Fruit fly (Drosophila melanogaster) whole organism, embryonic: ENCODE measurements around the gene Rcd5.

Source experiments
- Atf-2 ChIP-seq: fragments of 200-800 bp; sonication (Bioruptor generic); optimal IDR thresholded peaks from 2 replicates; lab custom pipeline; 2016; ENCODE audit warnings: missing biosample characterization, missing genetic modification characterization
- Atf6 ChIP-seq: fragments of 200-800 bp; sonication (Bioruptor generic); IDR thresholded peaks from 2 replicates; pipeline ENCODE4 v1.3.6; 2022; ENCODE audit warnings: missing biosample characterization, missing genetic modification characterization
- CG10267 ChIP-seq: fragments of 200-800 bp; sonication (Bioruptor generic); optimal IDR thresholded peaks from 2 replicates; lab custom pipeline; 2018; ENCODE audit warnings: missing biosample characterization, mild to moderate bottlenecking, missing genetic modification characterization, moderate library complexity
- CG10274 ChIP-seq: fragments of 200-800 bp; sonication (Bioruptor generic); optimal IDR thresholded peaks from 3 replicates; lab custom pipeline; 2017; ENCODE audit warnings: missing biosample characterization, mild to moderate bottlenecking, missing genetic modification characterization
- CG10565 ChIP-seq: fragments of 200-800 bp; sonication (Bioruptor generic); optimal IDR thresholded peaks from 3 replicates; lab custom pipeline; 2016; ENCODE audit warnings: missing biosample characterization, mild to moderate bottlenecking, missing genetic modification characterization
- CG11093 ChIP-seq: fragments of 200-800 bp; sonication (Bioruptor generic); IDR thresholded peaks from 3 replicates; pipeline ENCODE4 v1.3.6; 2022; ENCODE audit warnings: missing biosample characterization, missing genetic modification characterization
- CG12942 ChIP-seq: fragments of 200-800 bp; sonication (Bioruptor generic); optimal IDR thresholded peaks from 3 replicates; lab custom pipeline; 2016; ENCODE audit warnings: missing biosample characterization, missing genetic modification characterization
- CG13123 ChIP-seq: fragments of 200-800 bp; sonication (Bioruptor generic); optimal IDR thresholded peaks from 2 replicates; lab custom pipeline; 2016; ENCODE audit warnings: missing biosample characterization, missing genetic modification characterization
- CG18599 ChIP-seq: fragments of 200-800 bp; sonication (Bioruptor generic); optimal IDR thresholded peaks from 3 replicates; lab custom pipeline; 2017; ENCODE audit warnings: missing biosample characterization, missing genetic modification characterization, mild to moderate bottlenecking, moderate library complexity, missing genetic modification reagents
- CG18764 ChIP-seq: fragments of 200-800 bp; sonication (Bioruptor generic); optimal IDR thresholded peaks from 3 replicates; lab custom pipeline; 2016; ENCODE audit warnings: missing biosample characterization, missing genetic modification characterization
- CG2120 ChIP-seq: fragments of 200-800 bp; sonication (Bioruptor generic); optimal IDR thresholded peaks from 3 replicates; lab custom pipeline; 2016; ENCODE audit warnings: missing biosample characterization, missing genetic modification characterization
- CG31388 ChIP-seq: fragments of 200-800 bp; sonication (Bioruptor generic); optimal IDR thresholded peaks from 2 replicates; lab custom pipeline; 2016; ENCODE audit warnings: missing biosample characterization, missing genetic modification characterization
- CG4328 ChIP-seq: fragments of 200-800 bp; sonication (Bioruptor generic); optimal IDR thresholded peaks from 3 replicates; lab custom pipeline; 2017; ENCODE audit warnings: missing biosample characterization, missing genetic modification reagents, missing genetic modification characterization
- CG4424 ChIP-seq: fragments of 200-800 bp; sonication (Bioruptor generic); optimal IDR thresholded peaks from 3 replicates; lab custom pipeline; 2016; ENCODE audit warnings: missing biosample characterization, missing genetic modification characterization
- CG6791 ChIP-seq: fragments of 200-800 bp; sonication (Bioruptor generic); IDR thresholded peaks from 3 replicates; pipeline ENCODE4 v1.3.6; 2022; ENCODE audit warnings: missing biosample characterization, missing genetic modification characterization; ENCODE audit not compliant: partially characterized antibody
- CG7786 ChIP-seq: fragments of 200-800 bp; sonication (Bioruptor generic); optimal IDR thresholded peaks from 2 replicates; lab custom pipeline; 2016; ENCODE audit warnings: missing biosample characterization, missing genetic modification characterization
- CG7839 ChIP-seq: fragments of 200-800 bp; sonication (Bioruptor generic); optimal IDR thresholded peaks from 3 replicates; lab custom pipeline; 2018; ENCODE audit warnings: missing biosample characterization, mild to moderate bottlenecking, missing genetic modification characterization, moderate library complexity
- CG8944 ChIP-seq: fragments of 200-800 bp; sonication (Bioruptor generic); optimal IDR thresholded peaks from 3 replicates; lab custom pipeline; 2016; ENCODE audit warnings: missing biosample characterization, missing genetic modification characterization
- CG9797 ChIP-seq: fragments of 200-800 bp; sonication (Bioruptor generic); optimal IDR thresholded peaks from 3 replicates; lab custom pipeline; 2018; ENCODE audit warnings: missing biosample characterization, mild to moderate bottlenecking, missing genetic modification characterization
- CrebB ChIP-seq: fragments of 200-800 bp; sonication (Bioruptor generic); optimal IDR thresholded peaks from 3 replicates; lab custom pipeline; 2018; ENCODE audit warnings: missing biosample characterization, mild to moderate bottlenecking, missing genetic modification characterization
- Deaf1 ChIP-seq: fragments of 200-800 bp; optimal IDR thresholded peaks from 3 replicates; lab custom pipeline; 2019; ENCODE audit warnings: missing biosample characterization, mild to moderate bottlenecking, missing genetic modification characterization, moderate library complexity
- Dll ChIP-seq: fragments of 200-800 bp; sonication (Bioruptor generic); IDR thresholded peaks from 4 replicates; pipeline ENCODE4 v1.3.6; 2022; ENCODE audit warnings: missing biosample characterization, missing genetic modification characterization; ENCODE audit not compliant: partially characterized antibody
- Fer2 ChIP-seq: fragments of 200-800 bp; sonication (Bioruptor generic); optimal IDR thresholded peaks from 2 replicates; lab custom pipeline; 2018; ENCODE audit warnings: missing biosample characterization, mild to moderate bottlenecking, missing genetic modification characterization, moderate library complexity
- GATAe ChIP-seq: fragments of 200-800 bp; sonication (Bioruptor generic); conservative IDR thresholded peaks from 2 replicates; pipeline ENCODE4 v1.3.6; 2022; ENCODE audit warnings: missing biosample characterization, missing genetic modification characterization
- Hr3 ChIP-seq: fragments of 200-800 bp; sonication (Bioruptor generic); optimal IDR thresholded peaks from 3 replicates; lab custom pipeline; 2016; ENCODE audit warnings: missing biosample characterization, missing genetic modification characterization
- Lhr ChIP-seq: fragments of 200-800 bp; sonication (Bioruptor generic); optimal IDR thresholded peaks from 3 replicates; lab custom pipeline; 2017; ENCODE audit warnings: mild to moderate bottlenecking, missing biosample characterization, missing genetic modification reagents, missing genetic modification characterization
- MESR4 ChIP-seq: fragments of 200-800 bp; sonication (Bioruptor generic); optimal IDR thresholded peaks from 2 replicates; lab custom pipeline; 2018; ENCODE audit warnings: missing biosample characterization, mild to moderate bottlenecking, missing genetic modification characterization, moderate library complexity
- Poxn ChIP-seq: fragments of 200-800 bp; sonication (Bioruptor generic); IDR thresholded peaks from 2 replicates; pipeline ENCODE4 v1.3.6; 2022; ENCODE audit warnings: missing biosample characterization, missing genetic modification characterization
- Ravus ChIP-seq: fragments of 200-800 bp; sonication (Bioruptor generic); IDR thresholded peaks from 2 replicates; pipeline ENCODE4 v1.3.6; 2022; ENCODE audit warnings: missing biosample characterization, missing genetic modification characterization
- Sry-β ChIP-seq: fragments of 200-800 bp; sonication (Bioruptor generic); optimal IDR thresholded peaks from 2 replicates; lab custom pipeline; 2018; ENCODE audit warnings: missing biosample characterization, mild to moderate bottlenecking, missing genetic modification characterization, moderate library complexity
- YL-1 ChIP-seq: fragments of 200-800 bp; sonication (Bioruptor generic); optimal IDR thresholded peaks from 3 replicates; lab custom pipeline; 2017; ENCODE audit warnings: missing biosample characterization, mild to moderate bottlenecking, missing genetic modification characterization
- ato ChIP-seq: fragments of 200-800 bp; sonication (Bioruptor generic); IDR thresholded peaks from 2 replicates; pipeline ENCODE4 v1.3.6; 2022; ENCODE audit warnings: missing biosample characterization, missing genetic modification characterization; ENCODE audit not compliant: partially characterized antibody
- bcd ChIP-seq: fragments of 200-800 bp; sonication (Bioruptor generic); optimal IDR thresholded peaks from 2 replicates; lab custom pipeline; 2017; ENCODE audit warnings: missing biosample characterization, mild to moderate bottlenecking, missing genetic modification characterization
- crc ChIP-seq: fragments of 200-800 bp; sonication (Bioruptor generic); optimal IDR thresholded peaks from 2 replicates; lab custom pipeline; 2016; ENCODE audit warnings: missing biosample characterization, missing genetic modification characterization
- dm ChIP-seq: fragments of 200-800 bp; sonication (Bioruptor generic); optimal IDR thresholded peaks from 3 replicates; lab custom pipeline; 2016; ENCODE audit warnings: missing biosample characterization, missing genetic modification characterization
- h ChIP-seq: fragments of >200 bp; optimal IDR thresholded peaks from 2 replicates; lab custom pipeline; 2017
- hkb ChIP-seq, 2 experiments: fragments of 200-800 bp in 1 of 2; fragments of >200 bp in 1 of 2; sonication (Bioruptor generic) in 1 of 2; IDR thresholded peaks in 1 of 2; optimal IDR thresholded peaks in 1 of 2; 2 replicates each; pipeline versions ENCODE4 v1.3.6 to Lab custom; 2017 to 2022; ENCODE audit warnings: missing biosample characterization in 1 of 2, missing genetic modification characterization in 1 of 2
- ind ChIP-seq: fragments of 200-800 bp; sonication (Bioruptor generic); optimal IDR thresholded peaks from 3 replicates; lab custom pipeline; 2016; ENCODE audit warnings: missing biosample characterization, missing genetic modification characterization
- kni ChIP-seq: fragments of 200-800 bp; sonication (Bioruptor generic); optimal IDR thresholded peaks from 3 replicates; lab custom pipeline; 2017; ENCODE audit warnings: mild to moderate bottlenecking, missing biosample characterization, missing genetic modification reagents, missing genetic modification characterization
- lbe ChIP-seq: fragments of 200-800 bp; sonication (Bioruptor generic); optimal IDR thresholded peaks from 2 replicates; lab custom pipeline; 2016; ENCODE audit warnings: missing biosample characterization, mild to moderate bottlenecking, missing genetic modification characterization
- luna ChIP-seq: fragments of 200-800 bp; sonication (Bioruptor generic); optimal IDR thresholded peaks from 2 replicates; lab custom pipeline; 2016; ENCODE audit warnings: missing biosample characterization, missing genetic modification characterization
- odd ChIP-seq: fragments of 200-800 bp; sonication (Bioruptor generic); optimal IDR thresholded peaks from 2 replicates; lab custom pipeline; 2017; ENCODE audit warnings: missing biosample characterization, mild to moderate bottlenecking, missing genetic modification characterization
- pum ChIP-seq: fragments of 200-800 bp; sonication (Bioruptor generic); optimal IDR thresholded peaks from 2 replicates; lab custom pipeline; 2016; ENCODE audit warnings: missing biosample characterization, missing genetic modification characterization
- repo ChIP-seq: fragments of 200-800 bp; sonication (Bioruptor generic); optimal IDR thresholded peaks from 2 replicates; lab custom pipeline; 2016; ENCODE audit warnings: missing biosample characterization, missing genetic modification characterization
- sob ChIP-seq: fragments of 200-800 bp; sonication (Bioruptor generic); IDR thresholded peaks from 2 replicates; pipeline ENCODE4 v1.3.6; 2022; ENCODE audit warnings: missing biosample characterization, missing genetic modification characterization
- sqz ChIP-seq: fragments of 200-800 bp; sonication (Bioruptor generic); optimal IDR thresholded peaks from 3 replicates; lab custom pipeline; 2018; ENCODE audit warnings: missing biosample characterization, mild to moderate bottlenecking, missing genetic modification characterization
- stwl ChIP-seq: fragments of 200-800 bp; sonication (Bioruptor generic); optimal IDR thresholded peaks from 3 replicates; lab custom pipeline; 2018; ENCODE audit warnings: missing biosample characterization, mild to moderate bottlenecking, missing genetic modification characterization, moderate library complexity
- sug ChIP-seq: fragments of 200-800 bp; optimal IDR thresholded peaks from 2 replicates; lab custom pipeline; 2019; ENCODE audit warnings: missing biosample characterization, mild to moderate bottlenecking, missing genetic modification characterization, moderate library complexity
- tap ChIP-seq: fragments of 200-800 bp; optimal IDR thresholded peaks from 3 replicates; lab custom pipeline; 2019; ENCODE audit warnings: missing biosample characterization, mild to moderate bottlenecking, missing genetic modification characterization, moderate library complexity

The Rcd5 gene

dm6 chr3L:4070221-4070995 lies 30.1 kb downstream of the Rcd5 start (continued):
- TF ChIP-seq CG4328 (GFP tag; lab: Kevin White, UChicago), result no peak
- TF ChIP-seq Deaf1 (tag; lab: Kevin White, UChicago), result peak; percentile 49
- TF ChIP-seq Atf6 (GFP tag; lab: Robert Waterston, UW), result peak; percentile 95
- no peak for TF ChIP-seq hkb (optimal IDR thresholded peaks at IDR 0.05; lab: Kevin White, UChicago)
- TF ChIP-seq hkb (GFP tag; IDR thresholded peaks at IDR 0.05; lab: Robert Waterston, UW), result peak; percentile 94
- TF ChIP-seq CG4424 (GFP tag; lab: Kevin White, UChicago), result peak; percentile 73
- TF ChIP-seq Fer2, result peak; percentile 64
- TF ChIP-seq GATAe (GFP tag; lab: Robert Waterston, UW), result peak; percentile 70; the same call in 1 of the 2 replicates
- TF ChIP-seq pum (GFP tag; lab: Kevin White, UChicago), result peak; percentile 78
- TF ChIP-seq CG13123 (GFP tag; lab: Kevin White, UChicago), result peak; percentile 69
- peak; percentile 53 for TF ChIP-seq Lhr (GFP tag; lab: Kevin White, UChicago)
- no peak for TF ChIP-seq luna (GFP tag; lab: Kevin White, UChicago)
- TF ChIP-seq tap (tag; lab: Kevin White, UChicago), result peak; percentile 85
- TF ChIP-seq sob (GFP tag; lab: Robert Waterston, UW), result peak; percentile 93
- TF ChIP-seq ind (GFP tag; lab: Kevin White, UChicago), result peak; percentile 92
- TF ChIP-seq ato (GFP tag; lab: Robert Waterston, UW), result no peak
- TF ChIP-seq CG9797 (GFP tag; lab: Kevin White, UChicago), result no peak
- TF ChIP-seq repo (GFP tag; lab: Kevin White, UChicago), result peak; percentile 76
- peak; percentile 46 for TF ChIP-seq CG10565 (GFP tag; lab: Kevin White, UChicago)
- TF ChIP-seq bcd (GFP tag; lab: Kevin White, UChicago), result peak; percentile 89
- TF ChIP-seq CG12942 (GFP tag; lab: Kevin White, UChicago), result peak; percentile 79
- no peak for TF ChIP-seq stwl (tag; lab: Kevin White, UChicago)
- peak; percentile 79 for TF ChIP-seq CrebB (tag; lab: Kevin White, UChicago)
- TF ChIP-seq Poxn (GFP tag; lab: Robert Waterston, UW), result peak; percentile 84
- peak; percentile 85 for TF ChIP-seq dm
- TF ChIP-seq CG6791 (GFP tag; lab: Robert Waterston, UW), result no peak
- peak; percentile 86 for TF ChIP-seq Atf-2 (GFP tag; lab: Kevin White, UChicago)
- TF ChIP-seq Ravus, result peak; percentile 85
- TF ChIP-seq sug (tag; lab: Kevin White, UChicago), result peak; percentile 56
- TF ChIP-seq Dll (GFP tag; lab: Robert Waterston, UW), result no peak
- peak; percentile 83 for TF ChIP-seq CG11093 (GFP tag; lab: Robert Waterston, UW)
- peak; percentile 59 for TF ChIP-seq odd (GFP tag; lab: Kevin White, UChicago)
- TF ChIP-seq lbe (GFP tag; lab: Kevin White, UChicago), result peak; percentile 96
- peak; percentile 77 for TF ChIP-seq Hr3 (GFP tag; lab: Kevin White, UChicago)
- TF ChIP-seq CG7786 (GFP tag; lab: Kevin White, UChicago), result peak; percentile 93
- no peak for TF ChIP-seq Sry-β
- peak; percentile 90 for TF ChIP-seq CG18599
- no peak for TF ChIP-seq h (lab: Kevin White, UChicago)
- TF ChIP-seq CG10274 (GFP tag; lab: Kevin White, UChicago), result peak; percentile 86
- peak; percentile 87 for TF ChIP-seq CG7839
- TF ChIP-seq sqz (GFP tag; lab: Kevin White, UChicago), result peak; percentile 9
- peak; percentile 59 for TF ChIP-seq crc (GFP tag; lab: Kevin White, UChicago)
- no peak for TF ChIP-seq kni (GFP tag; lab: Kevin White, UChicago)
- TF ChIP-seq YL-1 (GFP tag; lab: Kevin White, UChicago), result no peak
- peak; percentile 86 for TF ChIP-seq CG8944
- peak; percentile 53 for TF ChIP-seq CG31388 (GFP tag; lab: Kevin White, UChicago)
- TF ChIP-seq MESR4 (GFP tag; lab: Kevin White, UChicago), result no peak
- peak; percentile 95 for TF ChIP-seq CG2120 (GFP tag; lab: Kevin White, UChicago)
- TF ChIP-seq CG18764 (GFP tag; lab: Kevin White, UChicago), result peak; percentile 58
- peak; percentile 45 for TF ChIP-seq CG10267 (tag; lab: Kevin White, UChicago)
